Worm (Caenorhabditis elegans) whole organism, late embryonic: ENCODE results near the gene ZK1290.1.

Source experiments
- F13H6.1 ChIP-seq: sonication (generic microtip); optimal IDR thresholded peaks from 2 replicates; lab custom pipeline; 2016; ENCODE audit warnings: missing genetic modification characterization, missing compliant biosample characterization
- Y22D7AL.16 ChIP-seq: sonication (generic microtip); optimal IDR thresholded peaks from 2 replicates; lab custom pipeline; 2016; ENCODE audit warnings: missing genetic modification characterization, missing compliant biosample characterization
- ama-1 ChIP-seq: fragments of 150-350 bp; optimal IDR thresholded peaks from 2 replicates; lab custom pipeline; 2014
- ceh-14 ChIP-seq: sonication (generic microtip); optimal IDR thresholded peaks from 2 replicates; lab custom pipeline; 2016; ENCODE audit warnings: missing genotype, missing genetic modification characterization, missing compliant biosample characterization
- ceh-18 ChIP-seq: sonication (generic microtip); optimal IDR thresholded peaks from 2 replicates; lab custom pipeline; 2016; ENCODE audit warnings: missing genetic modification characterization, missing compliant biosample characterization
- ceh-30 ChIP-seq: fragments of 150-350 bp; optimal IDR thresholded peaks from 2 replicates; lab custom pipeline; 2014; ENCODE audit warnings: missing biosample characterization, missing genetic modification characterization
- ceh-31 ChIP-seq: sonication (generic microtip); optimal IDR thresholded peaks from 2 replicates; lab custom pipeline; 2016; ENCODE audit warnings: missing genetic modification characterization, missing compliant biosample characterization
- ceh-34 ChIP-seq: sonication (generic microtip); optimal IDR thresholded peaks from 2 replicates; lab custom pipeline; 2016; ENCODE audit warnings: mild to moderate bottlenecking, missing genetic modification characterization, missing compliant biosample characterization
- ceh-45 ChIP-seq: fragments of 200-800 bp; sonication (Bioruptor generic); IDR thresholded peaks from 2 replicates; pipeline ENCODE4 v1.3.6; 2022; ENCODE audit warnings: missing genetic modification reagents, missing genetic modification characterization, missing compliant biosample characterization
- ceh-48 ChIP-seq: sonication (generic microtip); optimal IDR thresholded peaks from 2 replicates; lab custom pipeline; 2016; ENCODE audit warnings: missing genetic modification characterization, inconsistent platforms, missing compliant biosample characterization
- ceh-6 ChIP-seq: fragments of 200-800 bp; sonication (Bioruptor generic); optimal IDR thresholded peaks from 2 replicates; lab custom pipeline; 2018; ENCODE audit warnings: mild to moderate bottlenecking, missing genetic modification characterization, missing compliant biosample characterization
- dve-1 ChIP-seq: sonication (generic microtip); optimal IDR thresholded peaks from 2 replicates; lab custom pipeline; 2017; ENCODE audit warnings: antibody characterized with exemption, mild to moderate bottlenecking, missing genetic modification characterization, missing compliant biosample characterization
- elt-4 ChIP-seq: sonication (generic microtip); optimal IDR thresholded peaks from 2 replicates; lab custom pipeline; 2016; ENCODE audit warnings: missing genetic modification characterization, missing compliant biosample characterization
- eyg-1 ChIP-seq: sonication (generic microtip); optimal IDR thresholded peaks from 2 replicates; lab custom pipeline; 2016; ENCODE audit warnings: missing genotype, missing genetic modification characterization, missing compliant biosample characterization
- fax-1 ChIP-seq: sonication (generic microtip); optimal IDR thresholded peaks from 2 replicates; lab custom pipeline; 2016; ENCODE audit warnings: missing genotype, missing genetic modification characterization, missing compliant biosample characterization
- fkh-10 ChIP-seq: fragments of 150-350 bp; optimal IDR thresholded peaks from 2 replicates; lab custom pipeline; 2014; ENCODE audit warnings: missing biosample characterization, missing genetic modification reagents, missing genetic modification characterization
- gmeb-2 ChIP-seq: sonication (generic microtip); optimal IDR thresholded peaks from 2 replicates; lab custom pipeline; 2016; ENCODE audit warnings: missing genetic modification characterization, inconsistent platforms, missing compliant biosample characterization
- hlh-13 ChIP-seq: fragments of 200-800 bp; sonication (Bioruptor generic); optimal IDR thresholded peaks from 2 replicates; lab custom pipeline; 2018; ENCODE audit warnings: mild to moderate bottlenecking, missing genetic modification characterization, missing compliant biosample characterization
- hlh-15 ChIP-seq: sonication (generic microtip); optimal IDR thresholded peaks from 2 replicates; lab custom pipeline; 2016; ENCODE audit warnings: missing genetic modification characterization, missing compliant biosample characterization
- hlh-30 ChIP-seq: sonication (generic microtip); optimal IDR thresholded peaks from 2 replicates; lab custom pipeline; 2017; ENCODE audit warnings: antibody characterized with exemption, missing genetic modification characterization, missing compliant biosample characterization; ENCODE audit not compliant: insufficient read depth
- hlh-8 ChIP-seq: sonication (generic microtip); optimal IDR thresholded peaks from 2 replicates; lab custom pipeline; 2016; ENCODE audit warnings: missing genotype, missing genetic modification characterization, missing compliant biosample characterization
- mec-3 ChIP-seq: sonication (generic microtip); optimal IDR thresholded peaks from 2 replicates; lab custom pipeline; 2016; ENCODE audit warnings: borderline replicate concordance, missing genetic modification characterization, missing compliant biosample characterization
- nfya-1 ChIP-seq: sonication (generic microtip); optimal IDR thresholded peaks from 2 replicates; lab custom pipeline; 2017; ENCODE audit warnings: missing genetic modification characterization, mild to moderate bottlenecking, missing compliant biosample characterization, antibody characterized with exemption, moderate library complexity
- odd-2 ChIP-seq: sonication (generic microtip); optimal IDR thresholded peaks from 2 replicates; lab custom pipeline; 2017; ENCODE audit warnings: antibody characterized with exemption, mild to moderate bottlenecking, missing genetic modification characterization, missing compliant biosample characterization
- pha-2 ChIP-seq: sonication (generic microtip); optimal IDR thresholded peaks from 2 replicates; lab custom pipeline; 2017; ENCODE audit warnings: mild to moderate bottlenecking, missing genetic modification characterization, missing compliant biosample characterization
- pros-1 ChIP-seq: fragments of 150-350 bp; optimal IDR thresholded peaks from 2 replicates; lab custom pipeline; 2014; ENCODE audit warnings: missing biosample characterization, missing genetic modification reagents, missing genetic modification characterization
- sox-2 ChIP-seq: fragments of 200-800 bp; sonication (Bioruptor generic); IDR thresholded peaks from 2 replicates; pipeline ENCODE4 v1.3.6; 2022; ENCODE audit warnings: missing genetic modification reagents, missing genetic modification characterization, missing compliant biosample characterization
- tbx-2 ChIP-seq: sonication (generic microtip); optimal IDR thresholded peaks from 2 replicates; lab custom pipeline; 2016; ENCODE audit warnings: missing genetic modification characterization, missing compliant biosample characterization
- tbx-7 ChIP-seq: sonication (generic microtip); optimal IDR thresholded peaks from 2 replicates; lab custom pipeline; 2016; ENCODE audit warnings: missing genotype, missing genetic modification characterization, missing compliant biosample characterization
- ttx-3 ChIP-seq: sonication (generic microtip); optimal IDR thresholded peaks from 2 replicates; lab custom pipeline; 2016; ENCODE audit warnings: missing genetic modification reagents, missing genetic modification characterization, missing compliant biosample characterization
- unc-42 ChIP-seq: sonication (generic microtip); optimal IDR thresholded peaks from 2 replicates; lab custom pipeline; 2016; ENCODE audit warnings: missing genotype, missing genetic modification characterization, missing compliant biosample characterization
- ztf-16 ChIP-seq: sonication (generic microtip); optimal IDR thresholded peaks from 2 replicates; lab custom pipeline; 2017; ENCODE audit warnings: missing genetic modification characterization, missing compliant biosample characterization

Gene ZK1290.1

ce11 chrII:7570820-7571219 lies 9.3 kb downstream of the ZK1290.1 start:
- TF ChIP-seq pha-2 (tag; lab: Kevin White, UChicago) (no peak), ceh-6 (GFP tag; lab: Kevin White, UChicago) (no peak), dve-1 (no peak), mec-3 (tag; lab: Kevin White, UChicago) (no peak), nfya-1 (tag; lab: Kevin White, UChicago) (no peak), ama-1 (no peak), gmeb-2 (no peak), tbx-2 (tag; lab: Kevin White, UChicago) (no peak), F13H6.1 (tag; lab: Kevin White, UChicago) (no peak), pros-1 (tag; lab: Kevin White, UChicago) (no peak), fkh-10 (GFP tag; lab: Kevin White, UChicago) (no peak)

- TF ChIP-seq sox-2 (GFP tag; lab: Robert Waterston, UW) (no peak), mec-3 (tag; lab: Kevin White, UChicago) (no peak), elt-4 (no peak), ceh-30 (tag; lab: Kevin White, UChicago) (no peak), ztf-16 (no peak), hlh-8 (tag; lab: Kevin White, UChicago) (no peak), fax-1 (no peak), ttx-3 (tag; lab: Kevin White, UChicago) (no peak), ama-1 (no peak)
These were observed 12.6 kb downstream of the ZK1290.1 start, which contains the start of gene F35D2.2 for ce11 chrII:7574143-7574542. F35D2.2 (plus strand) TSS chrII:7574443.

- no peak for TF ChIP-seq odd-2 (tag; lab: Kevin White, UChicago)
- TF ChIP-seq F13H6.1 (tag; lab: Kevin White, UChicago) = no peak
- TF ChIP-seq hlh-13 = no peak
- TF ChIP-seq ceh-45 (GFP tag; lab: Robert Waterston, UW) = no peak
- TF ChIP-seq ceh-31 (tag; lab: Kevin White, UChicago) = no peak
These were observed 14.1 kb downstream of the ZK1290.1 start, which contains the start of gene F35D2.1 for ce11 chrII:7575614-7576013. F35D2.1 (plus strand) TSS chrII:7575914.

- no peak for TF ChIP-seq hlh-30 (tag; lab: Kevin White, UChicago)
These were observed 15.8 kb downstream of the ZK1290.1 start, which contains the start of gene F35D2.6 for ce11 chrII:7577412-7577811. F35D2.6 (plus strand) TSS chrII:7577712.

- TF ChIP-seq eyg-1 (no peak), odd-2 (tag; lab: Kevin White, UChicago) (no peak), Y22D7AL.16 (tag; lab: Kevin White, UChicago) (no peak), ceh-6 (GFP tag; lab: Kevin White, UChicago) (no peak), ceh-14 (tag; lab: Kevin White, UChicago) (no peak), pros-1 (tag; lab: Kevin White, UChicago) (no peak), ceh-18 (tag; lab: Kevin White, UChicago) (no peak)
These were observed 22.0 kb downstream of the ZK1290.1 start, which contains the start of gene mks-3 for ce11 chrII:7583555-7583954. mks-3 (minus strand) TSS chrII:7583655.

- TF ChIP-seq ceh-31 (tag; lab: Kevin White, UChicago) = peak; percentile 1
- no peak for TF ChIP-seq ama-1
These were observed 26.7 kb downstream of the ZK1290.1 start for ce11 chrII:7588295-7588694.

ce11 chrII:7593227-7593626 lies 31.7 kb downstream of the ZK1290.1 start:
- TF ChIP-seq unc-42 (tag; lab: Kevin White, UChicago) (peak; percentile 28), hlh-15 (tag; lab: Kevin White, UChicago) (no peak), ceh-34 (tag; lab: Kevin White, UChicago) (peak; percentile 1), F13H6.1 (tag; lab: Kevin White, UChicago) (peak; percentile 24), ceh-6 (GFP tag; lab: Kevin White, UChicago) (no peak), nfya-1 (tag; lab: Kevin White, UChicago) (peak; percentile 12), ttx-3 (tag; lab: Kevin White, UChicago) (no peak), ceh-45 (GFP tag; lab: Robert Waterston, UW) (no peak), ceh-48 (tag; lab: Kevin White, UChicago) (peak; percentile 74), tbx-2 (tag; lab: Kevin White, UChicago) (peak; percentile 36), tbx-7 (tag; lab: Kevin White, UChicago) (no peak), ceh-31 (tag; lab: Kevin White, UChicago) (peak; percentile 73)
